5 worm cellular contexts compared by ENCODE assay signal in the genomic region with DNA sequence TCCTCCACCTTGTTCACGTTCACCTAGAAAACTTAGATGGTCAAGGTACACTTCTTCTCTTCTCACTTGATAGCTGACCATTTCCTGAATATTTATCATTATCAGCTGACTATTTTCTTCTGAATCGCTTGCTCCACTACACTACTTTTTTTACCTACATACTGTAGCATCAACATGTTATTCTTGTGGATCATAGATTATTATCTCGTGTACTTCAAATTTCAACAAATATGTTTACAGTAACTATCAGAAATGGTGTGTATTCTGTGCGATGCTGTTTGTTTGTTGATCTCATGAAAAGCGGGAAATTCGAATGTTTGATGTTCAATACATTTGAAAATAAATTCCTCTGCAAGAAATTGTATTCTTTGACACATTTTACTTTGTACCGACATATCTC.
TF ChIP-seq lines count a peak whose summit lies in the region.

A gene (plus strand): TSS at position 231 of the 400 bp plus-strand sequence.

TF ChIP-seq in whole organism, L1 larva, 84 proteins besides CTCF, POLR2A, EP300 and RAD21 (continues in another document):
- no peak for TF ChIP-seq nhr-237 (tag; optimal IDR thresholded peaks at IDR 0.05; lab: Kevin White, UChicago)
- no peak for TF ChIP-seq unc-98 (GFP tag; IDR thresholded peaks at IDR 0.05; lab: Robert Waterston, UW)
- TF ChIP-seq snu-23 (GFP tag; optimal IDR thresholded peaks at IDR 0.05; lab: Kevin White, UChicago) = no peak
- TF ChIP-seq ceh-8 (GFP tag; optimal IDR thresholded peaks at IDR 0.05; lab: Kevin White, UChicago) = no peak
- no peak for TF ChIP-seq nhr-76 (tag; optimal IDR thresholded peaks at IDR 0.05; lab: Kevin White, UChicago)
- no peak for TF ChIP-seq isw-1 (GFP tag; IDR thresholded peaks at IDR 0.05; lab: Robert Waterston, UW)
- no peak for TF ChIP-seq lin-13 (GFP tag; optimal IDR thresholded peaks at IDR 0.05; lab: Kevin White, UChicago)
- no peak for TF ChIP-seq hpl-2 (GFP tag; optimal IDR thresholded peaks at IDR 0.05; lab: Kevin White, UChicago)
- peak; percentile 28 for TF ChIP-seq nhr-71 (tag; optimal IDR thresholded peaks at IDR 0.05; lab: Kevin White, UChicago)
- TF ChIP-seq nhr-84 (tag; optimal IDR thresholded peaks at IDR 0.05; lab: Kevin White, UChicago) = no peak
- TF ChIP-seq nhr-90 (tag; optimal IDR thresholded peaks at IDR 0.05; lab: Kevin White, UChicago; ENCODE audit: poor library complexity) = no peak
- TF ChIP-seq elt-2 (tag; optimal IDR thresholded peaks at IDR 0.05; lab: Kevin White, UChicago) = peak; percentile 61
- TF ChIP-seq zip-4 (GFP tag; optimal IDR thresholded peaks at IDR 0.05; lab: Kevin White, UChicago) = no peak
- TF ChIP-seq nhr-77 (tag; optimal IDR thresholded peaks at IDR 0.05; lab: Kevin White, UChicago) = no peak
- TF ChIP-seq lir-3 (tag; optimal IDR thresholded peaks at IDR 0.05; lab: Kevin White, UChicago; ENCODE audit: poor library complexity) = no peak
- no peak for TF ChIP-seq ceh-88 (GFP tag; IDR thresholded peaks at IDR 0.05; lab: Robert Waterston, UW)
- peak; percentile 55 for TF ChIP-seq nhr-85 (tag; lab: Kevin White, UChicago)
- TF ChIP-seq lin-35 (GFP tag; optimal IDR thresholded peaks at IDR 0.05; lab: Kevin White, UChicago) = no peak

TF ChIP-seq in whole organism, L2 larva, 48 proteins besides CTCF, POLR2A, EP300 and RAD21:
- TF ChIP-seq dmd-4 (tag; optimal IDR thresholded peaks at IDR 0.05; lab: Kevin White, UChicago) (no peak), ceh-82 (tag; optimal IDR thresholded peaks at IDR 0.05; lab: Kevin White, UChicago) (no peak), ZK546.5 (tag; optimal IDR thresholded peaks at IDR 0.05; lab: Kevin White, UChicago) (no peak), nhr-129 (tag; optimal IDR thresholded peaks at IDR 0.05; lab: Kevin White, UChicago) (peak; percentile 9), sma-9 (GFP tag; optimal IDR thresholded peaks at IDR 0.05; lab: Kevin White, UChicago) (peak; percentile 35), sma-9 (tag; optimal IDR thresholded peaks at IDR 0.05; lab: Kevin White, UChicago) (no peak), alr-1 (tag; optimal IDR thresholded peaks at IDR 0.05; lab: Kevin White, UChicago) (no peak), elt-3 (tag; optimal IDR thresholded peaks at IDR 0.05; lab: Kevin White, UChicago) (no peak), F13H6.1 (tag; optimal IDR thresholded peaks at IDR 0.05; lab: Kevin White, UChicago) (peak; percentile 49), fos-1 (tag; optimal IDR thresholded peaks at IDR 0.05; lab: Kevin White, UChicago) (peak; percentile 12)

TF ChIP-seq in whole organism, L3 larva, 47 proteins besides CTCF, POLR2A, EP300 and RAD21:
- peak; percentile 24 for TF ChIP-seq ceh-28 (tag; optimal IDR thresholded peaks at IDR 0.05; lab: Kevin White, UChicago)
- TF ChIP-seq unc-39 (tag; optimal IDR thresholded peaks at IDR 0.05; lab: Kevin White, UChicago) = no peak
- TF ChIP-seq skn-1 (tag; optimal IDR thresholded peaks at IDR 0.05; lab: Kevin White, UChicago) = no peak
- TF ChIP-seq elt-2 (tag; optimal IDR thresholded peaks at IDR 0.05; lab: Kevin White, UChicago) = peak; percentile 83
- TF ChIP-seq pqm-1 (tag; optimal IDR thresholded peaks at IDR 0.05; lab: Kevin White, UChicago) = peak; percentile 91
- peak; percentile 7 for TF ChIP-seq jun-1 (tag; optimal IDR thresholded peaks at IDR 0.05; lab: Kevin White, UChicago)
- TF ChIP-seq nhr-23 (tag; optimal IDR thresholded peaks at IDR 0.05; lab: Kevin White, UChicago) = no peak
- peak; percentile 88 for TF ChIP-seq pha-4 (tag; optimal IDR thresholded peaks at IDR 0.05; lab: Kevin White, UChicago)

TF ChIP-seq in whole organism, L4 larva, 104 proteins besides CTCF, POLR2A, EP300 and RAD21 (continues in another document):
- TF ChIP-seq R02D3.7 (tag; optimal IDR thresholded peaks at IDR 0.05; lab: Kevin White, UChicago) = no peak
- TF ChIP-seq lin-13 (GFP tag; optimal IDR thresholded peaks at IDR 0.05; lab: Kevin White, UChicago) = no peak
- TF ChIP-seq rbr-2 (tag; optimal IDR thresholded peaks at IDR 0.05; lab: Kevin White, UChicago) = no peak
- no peak for TF ChIP-seq nhr-76 (tag; optimal IDR thresholded peaks at IDR 0.05; lab: Kevin White, UChicago)
- no peak for TF ChIP-seq fos-1 (tag; optimal IDR thresholded peaks at IDR 0.05; lab: Kevin White, UChicago)
- TF ChIP-seq pqm-1 (tag; optimal IDR thresholded peaks at IDR 0.05; lab: Kevin White, UChicago) = no peak
- no peak for TF ChIP-seq nhr-41 (GFP tag; IDR thresholded peaks at IDR 0.05; lab: Robert Waterston, UW)
- no peak for TF ChIP-seq lin-15B (tag; optimal IDR thresholded peaks at IDR 0.05; lab: Kevin White, UChicago)
- no peak for TF ChIP-seq F10B5.3 (tag; optimal IDR thresholded peaks at IDR 0.05; lab: Kevin White, UChicago)
- TF ChIP-seq unc-62 (GFP tag; optimal IDR thresholded peaks at IDR 0.05 in 1 of 2; lab: Kevin White, UChicago) = no peak
- TF ChIP-seq unc-62 (tag; optimal IDR thresholded peaks at IDR 0.05; lab: Kevin White, UChicago) = no peak
- TF ChIP-seq F26F4.8 (GFP tag; conservative IDR thresholded peaks at IDR 0.05; lab: Robert Waterston, UW) = no peak
- TF ChIP-seq hif-1 (tag; optimal IDR thresholded peaks at IDR 0.05; lab: Kevin White, UChicago) = no peak
- peak; percentile 39 for TF ChIP-seq nhr-102 (tag; optimal IDR thresholded peaks at IDR 0.05; lab: Kevin White, UChicago)
- TF ChIP-seq lin-1 (GFP tag; IDR thresholded peaks at IDR 0.05; lab: Robert Waterston, UW) = no peak
- peak; percentile 77 for TF ChIP-seq dve-1 (tag; optimal IDR thresholded peaks at IDR 0.05; lab: Kevin White, UChicago; ENCODE audit: insufficient read depth)
- no peak for TF ChIP-seq mes-2 (tag; optimal IDR thresholded peaks at IDR 0.05; lab: Kevin White, UChicago; ENCODE audit: poor library complexity, severe bottlenecking)
- TF ChIP-seq spr-3 (GFP tag; optimal IDR thresholded peaks at IDR 0.05; lab: Kevin White, UChicago) = no peak
- TF ChIP-seq nhr-111 (GFP tag; optimal IDR thresholded peaks at IDR 0.05; lab: Kevin White, UChicago) = no peak
- peak; percentile 51 for TF ChIP-seq nhr-77 (tag; optimal IDR thresholded peaks at IDR 0.05; lab: Kevin White, UChicago)
- TF ChIP-seq mxl-3 (GFP tag; optimal IDR thresholded peaks at IDR 0.05; lab: Kevin White, UChicago) = no peak
- TF ChIP-seq lsy-2 (tag; optimal IDR thresholded peaks at IDR 0.05; lab: Kevin White, UChicago) = peak in 1 of 2 experiments; percentile 2
- TF ChIP-seq nhr-25 (tag; optimal IDR thresholded peaks at IDR 0.05; lab: Kevin White, UChicago; ENCODE audit: borderline replicate concordance, insufficient read depth) = no peak
- TF ChIP-seq nhr-237 (tag; optimal IDR thresholded peaks at IDR 0.05; lab: Kevin White, UChicago) = no peak
- no peak for TF ChIP-seq unc-130 (GFP tag; optimal IDR thresholded peaks at IDR 0.05; lab: Kevin White, UChicago)
- TF ChIP-seq vab-7 (GFP tag; IDR thresholded peaks at IDR 0.05; lab: Robert Waterston, UW) = no peak
- no peak for TF ChIP-seq gei-8 (GFP tag; optimal IDR thresholded peaks at IDR 0.05; lab: Kevin White, UChicago)
- no peak for TF ChIP-seq php-3 (GFP tag; IDR thresholded peaks at IDR 0.05; lab: Robert Waterston, UW)
- peak; percentile 72 for TF ChIP-seq dmd-6 (GFP tag; IDR thresholded peaks at IDR 0.05; lab: Robert Waterston, UW)

TF ChIP-seq in whole organism, young adult, 124 proteins besides CTCF, POLR2A, EP300 and RAD21:
- no peak for TF ChIP-seq F39B2.1 (GFP tag; IDR thresholded peaks at IDR 0.05; lab: Robert Waterston, UW)
- TF ChIP-seq nhr-80 (tag; optimal IDR thresholded peaks at IDR 0.05; lab: Kevin White, UChicago) = peak; percentile 74
- no peak for TF ChIP-seq nhr-90 (tag; optimal IDR thresholded peaks at IDR 0.05; lab: Kevin White, UChicago)
- TF ChIP-seq Y56A3A.18 (GFP tag; IDR thresholded peaks at IDR 0.05; lab: Robert Waterston, UW) = no peak
- no peak for TF ChIP-seq nhr-179 (tag; optimal IDR thresholded peaks at IDR 0.05; lab: Kevin White, UChicago)
- TF ChIP-seq xnd-1 (tag; optimal IDR thresholded peaks at IDR 0.05; lab: Kevin White, UChicago) = no peak
- no peak for TF ChIP-seq cebp-1 (GFP tag; IDR thresholded peaks at IDR 0.05; lab: Robert Waterston, UW)
- TF ChIP-seq cebp-1 (tag; optimal IDR thresholded peaks at IDR 0.05; lab: Kevin White, UChicago) = peak; percentile 6
- no peak for TF ChIP-seq him-1 (tag; optimal IDR thresholded peaks at IDR 0.05; lab: Kevin White, UChicago)
- TF ChIP-seq aptf-2 (GFP tag; conservative IDR thresholded peaks at IDR 0.05; lab: Robert Waterston, UW) = no peak
- TF ChIP-seq bed-1 (GFP tag; IDR thresholded peaks at IDR 0.05; lab: Robert Waterston, UW) = no peak
- TF ChIP-seq sea-2 (GFP tag; IDR thresholded peaks at IDR 0.05; lab: Robert Waterston, UW) = no peak
- no peak for TF ChIP-seq dpl-1 (GFP tag; optimal IDR thresholded peaks at IDR 0.05; lab: Kevin White, UChicago)
- TF ChIP-seq B0336.3 (GFP tag; IDR thresholded peaks at IDR 0.05; lab: Robert Waterston, UW) = no peak
- TF ChIP-seq egl-44 (GFP tag; IDR thresholded peaks at IDR 0.05; lab: Robert Waterston, UW) = no peak
- no peak for TF ChIP-seq ceh-27 (GFP tag; optimal IDR thresholded peaks at IDR 0.05; lab: Kevin White, UChicago)
- TF ChIP-seq C17E4.6 (GFP tag; IDR thresholded peaks at IDR 0.05; lab: Robert Waterston, UW) = no peak
- no peak for TF ChIP-seq lsy-27 (tag; optimal IDR thresholded peaks at IDR 0.05; lab: Kevin White, UChicago; ENCODE audit: borderline replicate concordance, insufficient read depth)
- peak; percentile 48 for TF ChIP-seq unc-62 (GFP tag; optimal IDR thresholded peaks at IDR 0.05; lab: Kevin White, UChicago)
- no peak for TF ChIP-seq akir-1 (GFP tag; optimal IDR thresholded peaks at IDR 0.05; lab: Kevin White, UChicago)
- no peak for TF ChIP-seq snpc-3.4 (tag; optimal IDR thresholded peaks at IDR 0.05; lab: Kevin White, UChicago)
- TF ChIP-seq zfh-2 (GFP tag; conservative IDR thresholded peaks at IDR 0.05; lab: Robert Waterston, UW) = no peak
- no peak for TF ChIP-seq nhr-120 (GFP tag; IDR thresholded peaks at IDR 0.05; lab: Robert Waterston, UW)
